Fruit fly (Drosophila melanogaster) whole organism: ENCODE measurements around the gene CG10874.

Experiments used
- CG8478 ChIP-seq: fragments of >200 bp; optimal IDR thresholded peaks from 2 replicates; lab custom pipeline; 2018; ENCODE audit warnings: inconsistent platforms
- Dll ChIP-seq: fragments of >200 bp; optimal IDR thresholded peaks from 2 replicates; lab custom pipeline; 2017
- psq ChIP-seq: fragments of >200 bp; optimal IDR thresholded peaks from 2 replicates; lab custom pipeline; 2017

DNA sequence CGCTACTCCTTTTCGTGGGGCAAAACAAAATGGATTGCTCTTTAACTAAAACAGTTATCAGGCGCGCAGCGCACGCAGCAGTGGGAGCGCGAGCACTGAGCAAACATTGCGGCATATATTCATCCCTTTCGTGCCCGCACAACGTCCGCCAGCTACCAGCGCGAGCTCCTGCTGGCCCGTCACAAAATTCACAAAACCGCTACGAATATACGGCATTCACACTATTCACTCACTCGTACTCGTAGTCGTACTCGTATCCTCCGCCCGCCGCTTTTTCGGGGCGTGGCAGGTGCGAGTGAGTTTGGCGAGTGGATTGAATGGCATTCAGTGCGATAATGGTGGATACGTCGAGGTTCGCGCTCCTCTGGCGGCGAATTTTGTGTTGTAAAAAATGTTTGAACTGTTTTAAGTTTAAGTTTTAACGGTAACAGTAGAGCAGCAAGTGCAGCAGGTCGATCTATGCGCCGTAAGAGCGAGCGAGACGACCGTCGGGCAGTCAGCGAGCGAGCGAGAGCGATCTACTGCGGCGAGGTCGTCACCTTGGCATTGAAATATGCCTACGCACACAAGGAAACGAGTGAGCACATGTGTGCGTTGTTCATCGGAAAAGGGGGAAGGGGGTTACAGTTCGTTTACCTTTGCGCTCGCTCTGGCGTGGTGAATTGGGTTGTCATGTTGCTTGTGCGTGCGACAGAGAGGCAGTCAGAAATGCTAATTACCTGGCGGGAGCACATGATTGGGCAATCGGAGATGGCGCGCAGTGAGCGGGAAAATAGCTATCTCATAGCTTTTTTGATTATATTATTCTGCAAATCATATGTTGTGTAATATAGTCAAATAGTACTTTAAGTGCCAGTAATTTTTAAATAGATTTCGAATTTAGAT, 4.6 kb upstream of the CG10874 start:
- TF ChIP-seq psq (lab: Kevin White, UChicago) (no peak), CG8478 (lab: Kevin White, UChicago) (peak; percentile 33), Dll (peak; percentile 87)
